Worm (Caenorhabditis elegans) whole organism, L1 larva: Measurements from ENCODE around the gene rpl-33.

Experiments
- C16A3.4 ChIP-seq: fragments of 150-350 bp; optimal IDR thresholded peaks from 2 replicates; lab custom pipeline; 2014; ENCODE audit warnings: missing biosample characterization, missing genetic modification characterization
- Y116A8C.19 ChIP-seq: sonication (generic microtip); optimal IDR thresholded peaks from 2 replicates; lab custom pipeline; 2016; ENCODE audit warnings: missing compliant biosample characterization, missing genetic modification characterization, borderline replicate concordance
- aha-1 ChIP-seq: fragments of 150-350 bp; optimal IDR thresholded peaks from 2 replicates; lab custom pipeline; 2014; ENCODE audit warnings: missing biosample characterization, missing genetic modification characterization
- alr-1 ChIP-seq: fragments of 200-800 bp; sonication (Bioruptor generic); optimal IDR thresholded peaks from 2 replicates; lab custom pipeline; 2018; ENCODE audit warnings: borderline replicate concordance, mild to moderate bottlenecking, missing genetic modification characterization, missing compliant biosample characterization
- aly-2 ChIP-seq: fragments of 150-350 bp; optimal IDR thresholded peaks from 2 replicates; lab custom pipeline; 2014; ENCODE audit warnings: missing biosample characterization, missing genetic modification characterization
- ama-1 ChIP-seq: fragments of 150-350 bp; optimal IDR thresholded peaks from 2 replicates; lab custom pipeline; 2014
- ceh-8 ChIP-seq: fragments of 200-800 bp; sonication (Bioruptor generic); optimal IDR thresholded peaks from 2 replicates; lab custom pipeline; 2018; ENCODE audit warnings: mild to moderate bottlenecking, missing genetic modification characterization, moderate library complexity, missing compliant biosample characterization
- ceh-88 ChIP-seq: fragments of 200-800 bp; sonication (Bioruptor generic); IDR thresholded peaks from 2 replicates; pipeline ENCODE4 v1.3.6; 2022; ENCODE audit warnings: missing genetic modification characterization, missing compliant biosample characterization
- ces-1 ChIP-seq: fragments of 150-350 bp; optimal IDR thresholded peaks from 2 replicates; lab custom pipeline; 2014; ENCODE audit warnings: missing biosample characterization, missing genetic modification reagents, missing genetic modification characterization
- dsc-1 ChIP-seq: sonication (generic microtip); optimal IDR thresholded peaks from 2 replicates; lab custom pipeline; 2016; ENCODE audit warnings: mild to moderate bottlenecking, missing genetic modification characterization, missing compliant biosample characterization
- egl-13 ChIP-seq: sonication (generic microtip); optimal IDR thresholded peaks from 2 replicates; lab custom pipeline; 2016; ENCODE audit warnings: missing genotype, missing genetic modification reagents, missing genetic modification characterization, missing compliant biosample characterization
- ets-5 ChIP-seq: fragments of 200-800 bp; sonication (Bioruptor generic); IDR thresholded peaks from 2 replicates; pipeline ENCODE4 v1.3.6; 2022; ENCODE audit warnings: missing genetic modification characterization, missing compliant biosample characterization
- fkh-10 ChIP-seq: sonication (generic microtip); optimal IDR thresholded peaks from 2 replicates; lab custom pipeline; 2017; ENCODE audit warnings: missing biosample characterization, missing genetic modification reagents, missing genetic modification characterization
- fos-1 ChIP-seq: fragments of 150-350 bp; optimal IDR thresholded peaks from 2 replicates; lab custom pipeline; 2014; ENCODE audit warnings: missing biosample characterization, missing genetic modification characterization
- hlh-4 ChIP-seq: sonication (generic microtip); optimal IDR thresholded peaks from 2 replicates; lab custom pipeline; 2016; ENCODE audit warnings: mild to moderate bottlenecking, missing genetic modification characterization, missing compliant biosample characterization
- hpl-2 ChIP-seq: fragments of 150-350 bp; optimal IDR thresholded peaks from 2 replicates; lab custom pipeline; 2014; ENCODE audit warnings: missing biosample characterization, missing genetic modification reagents, missing genetic modification characterization
- irx-1 ChIP-seq: sonication (generic microtip); optimal IDR thresholded peaks from 2 replicates; lab custom pipeline; 2016; ENCODE audit warnings: missing genetic modification characterization, missing compliant biosample characterization
- isw-1 ChIP-seq: fragments of 200-800 bp; sonication (Bioruptor generic); IDR thresholded peaks from 2 replicates; pipeline ENCODE4 v1.3.6; 2022; ENCODE audit warnings: missing genetic modification characterization, missing compliant biosample characterization
- lir-3 ChIP-seq: sonication (generic microtip); optimal IDR thresholded peaks from 2 replicates; lab custom pipeline; 2016; ENCODE audit warnings: mild to moderate bottlenecking, missing genetic modification characterization, moderate library complexity, missing compliant biosample characterization; ENCODE audit not compliant: poor library complexity
- mdl-1 ChIP-seq, 2 experiments: fragments of 150-350 bp; optimal IDR thresholded peaks; 2 replicates each; lab custom pipeline; 2014 to 2017; ENCODE audit warnings: missing biosample characterization in 2 of 2, missing genetic modification characterization in 2 of 2, inconsistent platforms in 1 of 2
- nhr-20 ChIP-seq: sonication (generic microtip); optimal IDR thresholded peaks from 2 replicates; lab custom pipeline; 2016; ENCODE audit warnings: mild to moderate bottlenecking, missing genetic modification characterization, missing compliant biosample characterization
- nhr-28 ChIP-seq: fragments of 150-350 bp; optimal IDR thresholded peaks from 2 replicates; lab custom pipeline; 2014; ENCODE audit warnings: missing biosample characterization, missing genetic modification characterization
- nhr-76 ChIP-seq: sonication (generic microtip); optimal IDR thresholded peaks from 2 replicates; lab custom pipeline; 2017; ENCODE audit warnings: missing biosample characterization, missing genetic modification characterization
- nhr-84 ChIP-seq: sonication (generic microtip); optimal IDR thresholded peaks from 2 replicates; lab custom pipeline; 2017; ENCODE audit warnings: missing biosample characterization, missing genetic modification characterization
- nhr-90 ChIP-seq: sonication (generic microtip); optimal IDR thresholded peaks from 2 replicates; lab custom pipeline; 2016; ENCODE audit warnings: mild to moderate bottlenecking, missing genetic modification characterization, missing compliant biosample characterization; ENCODE audit not compliant: poor library complexity
- pag-3 ChIP-seq: sonication (generic microtip); optimal IDR thresholded peaks from 2 replicates; lab custom pipeline; 2017; ENCODE audit warnings: missing genetic modification characterization, mild to moderate bottlenecking, missing compliant biosample characterization, antibody characterized with exemption, borderline replicate concordance; ENCODE audit not compliant: insufficient read depth
- pax-3 ChIP-seq: fragments of 200-800 bp; sonication (Bioruptor generic); optimal IDR thresholded peaks from 2 replicates; lab custom pipeline; 2018; ENCODE audit warnings: mild to moderate bottlenecking, missing genetic modification characterization, moderate library complexity, missing compliant biosample characterization
- pqm-1 ChIP-seq: sonication (generic microtip); optimal IDR thresholded peaks from 3 replicates; lab custom pipeline; 2017; ENCODE audit warnings: missing biosample characterization, missing genetic modification characterization
- rnt-1 ChIP-seq: sonication (generic microtip); optimal IDR thresholded peaks from 2 replicates; lab custom pipeline; 2016; ENCODE audit warnings: mild to moderate bottlenecking, missing genetic modification characterization, moderate library complexity, missing compliant biosample characterization
- skn-1 ChIP-seq: fragments of 150-350 bp; optimal IDR thresholded peaks from 2 replicates; lab custom pipeline; 2014; ENCODE audit warnings: missing biosample characterization, missing genetic modification characterization
- snu-23 ChIP-seq: sonication (generic microtip); optimal IDR thresholded peaks from 2 replicates; lab custom pipeline; 2016; ENCODE audit warnings: missing genetic modification characterization, missing compliant biosample characterization
- sptf-1 ChIP-seq: fragments of 150-350 bp; optimal IDR thresholded peaks from 2 replicates; lab custom pipeline; 2014; ENCODE audit warnings: missing biosample characterization, missing genetic modification characterization
- swsn-7 ChIP-seq: sonication (generic microtip); optimal IDR thresholded peaks from 2 replicates; lab custom pipeline; 2016; ENCODE audit warnings: missing genetic modification characterization, missing compliant biosample characterization
- tbx-2 ChIP-seq: sonication (generic microtip); optimal IDR thresholded peaks from 2 replicates; lab custom pipeline; 2016; ENCODE audit warnings: missing genetic modification characterization, missing compliant biosample characterization
- unc-130 ChIP-seq: fragments of 150-350 bp; optimal IDR thresholded peaks from 2 replicates; lab custom pipeline; 2017; ENCODE audit warnings: missing biosample characterization, missing genetic modification characterization, inconsistent platforms
- unc-30 ChIP-seq: sonication (generic microtip); optimal IDR thresholded peaks from 2 replicates; lab custom pipeline; 2017; ENCODE audit warnings: missing biosample characterization, missing genetic modification characterization
- unc-98 ChIP-seq: fragments of 200-800 bp; sonication (Bioruptor generic); IDR thresholded peaks from 2 replicates; pipeline ENCODE4 v1.3.6; 2022; ENCODE audit warnings: missing genetic modification characterization, missing compliant biosample characterization
- vab-15 ChIP-seq: sonication (generic microtip); optimal IDR thresholded peaks from 2 replicates; lab custom pipeline; 2017; ENCODE audit warnings: missing genotype, mild to moderate bottlenecking, missing genetic modification characterization, missing compliant biosample characterization
- zip-4 ChIP-seq: fragments of 200-800 bp; sonication (Bioruptor generic); optimal IDR thresholded peaks from 2 replicates; lab custom pipeline; 2018; ENCODE audit warnings: mild to moderate bottlenecking, missing genetic modification characterization, moderate library complexity, missing compliant biosample characterization
- ztf-11 ChIP-seq, 2 experiments: sonication (generic microtip); optimal IDR thresholded peaks; 2 replicates each; lab custom pipeline; 2016 to 2017; ENCODE audit warnings: missing genetic modification characterization in 2 of 2, missing biosample characterization in 1 of 2, missing compliant biosample characterization in 1 of 2
- ztf-4 ChIP-seq: fragments of 150-350 bp; optimal IDR thresholded peaks from 2 replicates; lab custom pipeline; 2014; ENCODE audit warnings: missing biosample characterization, missing genetic modification characterization

Gene rpl-33

ce11 chrII:7060791-7061190 lies 44.6 kb upstream of the rpl-33 start:
- TF ChIP-seq zip-4 (GFP tag; lab: Kevin White, UChicago), result no peak
- TF ChIP-seq snu-23 (GFP tag; lab: Kevin White, UChicago), result no peak
- no peak for TF ChIP-seq nhr-84
- TF ChIP-seq fkh-10 (GFP tag; lab: Kevin White, UChicago), result no peak
- no peak for TF ChIP-seq aha-1 (tag; lab: Kevin White, UChicago)
- TF ChIP-seq dsc-1, result no peak
- no peak for TF ChIP-seq unc-98 (GFP tag; lab: Robert Waterston, UW)
- TF ChIP-seq alr-1 (tag; lab: Kevin White, UChicago), result no peak
- peak; percentile 3 for TF ChIP-seq nhr-28
- TF ChIP-seq mdl-1 (tag; optimal IDR thresholded peaks at IDR 0.05; lab: Kevin White, UChicago), result no peak
- peak; percentile 92 for TF ChIP-seq skn-1
- no peak for TF ChIP-seq sptf-1 (tag; lab: Kevin White, UChicago)
- no peak for TF ChIP-seq hpl-2
- TF ChIP-seq fos-1, result no peak

- TF ChIP-seq tbx-2 (tag; lab: Kevin White, UChicago) (no peak), Y116A8C.19 (tag; lab: Kevin White, UChicago) (no peak), C16A3.4 (tag; lab: Kevin White, UChicago) (no peak), lir-3 (tag; lab: Kevin White, UChicago) (no peak), ces-1 (GFP tag; lab: Kevin White, UChicago) (no peak), pax-3 (tag; lab: Kevin White, UChicago) (no peak)
Observed at ce11 chrII:7061730-7062129, 43.6 kb upstream of the rpl-33 start, which contains the start of gene acs-6. Gene acs-6, plus strand, starts transcription at chrII:7062030.

ce11 chrII:7065391-7065790 lies 40.0 kb upstream of the rpl-33 start, which contains the start of gene nos-2:
Gene nos-2, plus strand, starts transcription at chrII:7065618.
- TF ChIP-seq egl-13 (tag; lab: Kevin White, UChicago) (no peak), dsc-1 (no peak), hlh-4 (tag; lab: Kevin White, UChicago) (no peak), rnt-1 (tag; lab: Kevin White, UChicago) (no peak), nhr-90 (tag; lab: Kevin White, UChicago) (no peak), sptf-1 (tag; lab: Kevin White, UChicago) (no peak), zip-4 (GFP tag; lab: Kevin White, UChicago) (no peak), nhr-20 (tag; lab: Kevin White, UChicago) (no peak), ztf-4 (tag; lab: Kevin White, UChicago) (no peak), aly-2 (no peak), irx-1 (no peak), mdl-1 (tag; optimal IDR thresholded peaks at IDR 0.05; lab: Kevin White, UChicago) (no peak), pqm-1 (tag; lab: Kevin White, UChicago) (no peak), unc-30 (tag; lab: Kevin White, UChicago) (no peak), ama-1 (no peak), vab-15 (no peak), nhr-76 (tag; lab: Kevin White, UChicago) (no peak), isw-1 (GFP tag; lab: Robert Waterston, UW) (no peak), alr-1 (tag; lab: Kevin White, UChicago) (no peak)

- TF ChIP-seq snu-23 (GFP tag; lab: Kevin White, UChicago) (no peak), ets-5 (no peak), swsn-7 (no peak), ceh-8 (GFP tag; lab: Kevin White, UChicago) (no peak), isw-1 (GFP tag; lab: Robert Waterston, UW) (no peak), ceh-88 (no peak), ztf-11 (tag; optimal IDR thresholded peaks at IDR 0.05; lab: Kevin White, UChicago) (no peak), tbx-2 (tag; lab: Kevin White, UChicago) (no peak), vab-15 (no peak), ama-1 (no peak), pag-3 (tag; lab: Kevin White, UChicago) (no peak), unc-130 (no peak)
- TF ChIP-seq, all 84 proteins: peak for 0
Observed at ce11 chrII:7069866-7070265, 35.5 kb upstream of the rpl-33 start, which contains the start of gene him-14. Gene him-14, minus strand, starts transcription at chrII:7069966.
